Worm (Caenorhabditis elegans): ENCODE results near the gene F35D2.2.

DNA sequence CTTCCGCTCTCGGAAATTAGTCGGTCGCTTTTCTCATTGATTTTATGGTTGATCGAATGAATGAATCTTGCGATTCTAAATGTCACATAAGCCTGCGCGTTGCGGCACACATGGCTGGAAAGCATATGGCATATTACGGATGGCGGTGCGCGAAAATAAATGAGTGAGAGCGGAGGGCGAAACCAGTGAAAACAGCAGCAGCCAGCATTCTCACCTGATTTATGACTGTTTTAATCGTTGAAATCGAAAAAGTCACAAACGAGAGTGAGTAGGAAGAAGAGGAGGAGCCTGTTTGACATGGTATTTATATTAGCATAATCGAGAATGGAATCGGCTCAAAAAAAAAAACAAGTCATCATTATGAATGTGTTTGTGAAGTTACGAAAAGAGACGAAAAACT, 50.0 kb downstream of the F35D2.2 start:
- TF ChIP-seq mep-1 (tag; optimal IDR thresholded peaks at IDR 0.05) (no peak), nhr-237 (tag; optimal IDR thresholded peaks at IDR 0.05) (no peak), snpc-4 (tag; optimal IDR thresholded peaks at IDR 0.05) (no peak), unc-62 (GFP tag; optimal IDR thresholded peaks at IDR 0.05) (no peak), flh-1 (GFP tag; optimal IDR thresholded peaks at IDR 0.05) (no peak), nhr-28 (tag; optimal IDR thresholded peaks at IDR 0.05) (no peak), elt-3 (tag; optimal IDR thresholded peaks at IDR 0.05) (no peak), pha-4 (tag; optimal IDR thresholded peaks at IDR 0.05) (no peak), nhr-76 (tag; optimal IDR thresholded peaks at IDR 0.05) (no peak)

Measured in whole organism, mixed stage, embryonic.